Fruit fly (Drosophila melanogaster) whole organism, embryonic: ENCODE data around the gene Ror.

Source experiments
- Adf1 ChIP-seq: fragments of 200-800 bp; sonication (Bioruptor generic); IDR thresholded peaks from 2 replicates; pipeline ENCODE4 v1.3.6; 2022; ENCODE audit warnings: missing biosample characterization, missing genetic modification characterization
- Asciz ChIP-seq: fragments of 200-800 bp; sonication (Bioruptor generic); optimal IDR thresholded peaks from 2 replicates; lab custom pipeline; 2017; ENCODE audit warnings: missing biosample characterization, mild to moderate bottlenecking, missing genetic modification characterization, missing genetic modification reagents
- Bteb2 ChIP-seq: fragments of 200-800 bp; sonication (Bioruptor generic); optimal IDR thresholded peaks from 2 replicates; lab custom pipeline; 2016; ENCODE audit warnings: missing biosample characterization, missing genetic modification characterization
- C15 ChIP-seq: fragments of 200-800 bp; sonication (Bioruptor generic); IDR thresholded peaks from 3 replicates; pipeline ENCODE4 v1.3.6; 2022; ENCODE audit warnings: missing biosample characterization, missing genetic modification characterization
- CG1024 ChIP-seq: fragments of 200-800 bp; sonication (Bioruptor generic); IDR thresholded peaks from 2 replicates; pipeline ENCODE4 v1.3.6; 2022; ENCODE audit warnings: missing biosample characterization, missing genetic modification characterization
- CG11398 ChIP-seq: fragments of 200-800 bp; sonication (Bioruptor generic); optimal IDR thresholded peaks from 2 replicates; lab custom pipeline; 2016; ENCODE audit warnings: missing biosample characterization, missing genetic modification characterization
- CG12236 ChIP-seq: fragments of 200-800 bp; sonication (Bioruptor generic); optimal IDR thresholded peaks from 2 replicates; lab custom pipeline; 2016; ENCODE audit warnings: missing biosample characterization, missing genetic modification characterization
- CG12769 ChIP-seq: fragments of 200-800 bp; sonication (Bioruptor generic); optimal IDR thresholded peaks from 2 replicates; lab custom pipeline; 2019; ENCODE audit warnings: missing biosample characterization, mild to moderate bottlenecking, missing genetic modification characterization, moderate library complexity
- CG14965 ChIP-seq: fragments of 200-800 bp; sonication (Bioruptor generic); optimal IDR thresholded peaks from 2 replicates; lab custom pipeline; 2016; ENCODE audit warnings: missing biosample characterization, missing genetic modification characterization, borderline replicate concordance
- CG1647 ChIP-seq: fragments of 200-800 bp; sonication (Bioruptor generic); optimal IDR thresholded peaks from 3 replicates; lab custom pipeline; 2016; ENCODE audit warnings: missing biosample characterization, missing genetic modification characterization
- CG17328 ChIP-seq: fragments of 200-800 bp; sonication (Bioruptor generic); IDR thresholded peaks from 2 replicates; pipeline ENCODE4 v1.3.6; 2022; ENCODE audit warnings: missing biosample characterization, missing genetic modification characterization
- CG30403 ChIP-seq: fragments of 200-800 bp; sonication (Bioruptor generic); optimal IDR thresholded peaks from 3 replicates; lab custom pipeline; 2016; ENCODE audit warnings: missing biosample characterization, missing genetic modification characterization
- CG3163 ChIP-seq: fragments of 200-800 bp; sonication (Bioruptor generic); optimal IDR thresholded peaks from 3 replicates; lab custom pipeline; 2016; ENCODE audit warnings: missing biosample characterization, missing genetic modification characterization
- CG34224 ChIP-seq: fragments of 200-800 bp; sonication (Bioruptor generic); IDR thresholded peaks from 3 replicates; pipeline ENCODE4 v1.3.6; 2022; ENCODE audit warnings: missing biosample characterization, missing genetic modification characterization; ENCODE audit not compliant: partially characterized antibody
- CG34422 ChIP-seq: fragments of 200-800 bp; sonication (Bioruptor generic); IDR thresholded peaks from 3 replicates; pipeline ENCODE4 v1.3.6; 2022; ENCODE audit warnings: missing biosample characterization, missing genetic modification characterization
- CG6791 ChIP-seq: fragments of 200-800 bp; sonication (Bioruptor generic); IDR thresholded peaks from 3 replicates; pipeline ENCODE4 v1.3.6; 2022; ENCODE audit warnings: missing biosample characterization, missing genetic modification characterization; ENCODE audit not compliant: partially characterized antibody
- CG6813 ChIP-seq: fragments of 200-800 bp; sonication (Bioruptor generic); optimal IDR thresholded peaks from 2 replicates; lab custom pipeline; 2017; ENCODE audit warnings: missing biosample characterization, missing genetic modification characterization, mild to moderate bottlenecking, moderate library complexity, missing genetic modification reagents
- CG7271 ChIP-seq: fragments of 200-800 bp; sonication (Bioruptor generic); optimal IDR thresholded peaks from 2 replicates; lab custom pipeline; 2018; ENCODE audit warnings: missing biosample characterization, mild to moderate bottlenecking, missing genetic modification characterization, moderate library complexity
- CG7372 ChIP-seq: fragments of 200-800 bp; sonication (Bioruptor generic); IDR thresholded peaks from 2 replicates; pipeline ENCODE4 v1.3.6; 2022; ENCODE audit warnings: missing biosample characterization, missing genetic modification characterization
- CG8089 ChIP-seq: fragments of 200-800 bp; sonication (Bioruptor generic); optimal IDR thresholded peaks from 3 replicates; lab custom pipeline; 2016; ENCODE audit warnings: missing biosample characterization, missing genetic modification characterization
- CG8944 ChIP-seq: fragments of 200-800 bp; sonication (Bioruptor generic); optimal IDR thresholded peaks from 3 replicates; lab custom pipeline; 2016; ENCODE audit warnings: missing biosample characterization, missing genetic modification characterization
- CkIIα-i1 ChIP-seq: fragments of 200-800 bp; sonication (Bioruptor generic); IDR thresholded peaks from 2 replicates; pipeline ENCODE4 v1.3.6; 2022; ENCODE audit warnings: missing biosample characterization, missing genetic modification characterization
- E2f1 ChIP-seq: fragments of 200-800 bp; sonication (Bioruptor generic); IDR thresholded peaks from 2 replicates; pipeline ENCODE4 v1.3.6; 2022; ENCODE audit warnings: missing biosample characterization, missing genetic modification characterization
- Fer1 ChIP-seq: fragments of 200-800 bp; sonication (Bioruptor generic); optimal IDR thresholded peaks from 2 replicates; lab custom pipeline; 2017; ENCODE audit warnings: missing biosample characterization, mild to moderate bottlenecking, missing genetic modification characterization
- HmgD ChIP-seq: fragments of 200-800 bp; sonication (Bioruptor generic); optimal IDR thresholded peaks from 3 replicates; lab custom pipeline; 2016; ENCODE audit warnings: missing biosample characterization, missing genetic modification characterization
- Hr39 ChIP-seq: fragments of >200 bp; optimal IDR thresholded peaks from 2 replicates; lab custom pipeline; 2017
- Hr78 ChIP-seq, 2 experiments: fragments of 200-800 bp in 1 of 2; fragments of >200 bp in 1 of 2; sonication (Bioruptor generic) in 1 of 2; optimal IDR thresholded peaks; 2 replicates each; lab custom pipeline; 2017 to 2019; ENCODE audit warnings: missing biosample characterization in 2 of 2, missing genetic modification characterization in 2 of 2, mild to moderate bottlenecking in 1 of 2, moderate library complexity in 1 of 2
- Opbp ChIP-seq: fragments of 200-800 bp; sonication (Bioruptor generic); IDR thresholded peaks from 3 replicates; pipeline ENCODE4 v1.3.6; 2022; ENCODE audit warnings: missing biosample characterization, missing genetic modification characterization; ENCODE audit not compliant: partially characterized antibody
- Rfx ChIP-seq: fragments of 200-800 bp; sonication (Bioruptor generic); IDR thresholded peaks from 2 replicates; pipeline ENCODE4 v1.3.6; 2022; ENCODE audit warnings: missing biosample characterization, missing genetic modification characterization
- Ssrp ChIP-seq: fragments of 200-800 bp; sonication (Bioruptor generic); optimal IDR thresholded peaks from 2 replicates; lab custom pipeline; 2018; ENCODE audit warnings: missing biosample characterization, mild to moderate bottlenecking, missing genetic modification characterization, moderate library complexity
- TFAM ChIP-seq: fragments of 200-800 bp; sonication (Bioruptor generic); optimal IDR thresholded peaks from 2 replicates; lab custom pipeline; 2017; ENCODE audit warnings: missing biosample characterization, missing genetic modification characterization, inconsistent platforms
- aop ChIP-seq: fragments of 200-800 bp; sonication (Bioruptor generic); IDR thresholded peaks from 2 replicates; pipeline ENCODE4 v1.3.6; 2022; ENCODE audit warnings: missing biosample characterization, missing genetic modification characterization
- chif ChIP-seq, 2 experiments: fragments of 200-800 bp; sonication (Bioruptor generic); optimal IDR thresholded peaks; 3 replicates each; lab custom pipeline; 2016; ENCODE audit warnings: missing biosample characterization in 2 of 2, missing genetic modification characterization in 2 of 2
- ci ChIP-seq: fragments of 200-800 bp; sonication (Bioruptor generic); IDR thresholded peaks from 3 replicates; pipeline ENCODE4 v1.3.6; 2022; ENCODE audit warnings: missing biosample characterization, missing genetic modification characterization
- da ChIP-seq: fragments of 200-800 bp; sonication (Bioruptor generic); optimal IDR thresholded peaks from 2 replicates; lab custom pipeline; 2016; ENCODE audit warnings: missing biosample characterization, missing genetic modification characterization
- danr ChIP-seq: fragments of 200-800 bp; sonication (Bioruptor generic); IDR thresholded peaks from 2 replicates; pipeline ENCODE4 v1.3.6; 2022; ENCODE audit warnings: missing biosample characterization, missing genetic modification characterization
- en ChIP-seq: fragments of 200-800 bp; sonication (Bioruptor generic); optimal IDR thresholded peaks from 2 replicates; lab custom pipeline; 2016; ENCODE audit warnings: missing biosample characterization, missing genetic modification characterization
- eyg ChIP-seq: fragments of 200-800 bp; sonication (Bioruptor generic); optimal IDR thresholded peaks from 3 replicates; lab custom pipeline; 2016; ENCODE audit warnings: missing biosample characterization, missing genetic modification characterization
- gcm ChIP-seq: fragments of 200-800 bp; sonication (Bioruptor generic); optimal IDR thresholded peaks from 2 replicates; lab custom pipeline; 2019; ENCODE audit warnings: missing biosample characterization, mild to moderate bottlenecking, missing genetic modification characterization, moderate library complexity
- grn ChIP-seq: fragments of 200-800 bp; sonication (Bioruptor generic); optimal IDR thresholded peaks from 3 replicates; lab custom pipeline; 2017; ENCODE audit warnings: missing biosample characterization, missing genetic modification characterization
- h ChIP-seq: fragments of >200 bp; optimal IDR thresholded peaks from 2 replicates; lab custom pipeline; 2017
- her ChIP-seq: fragments of 200-800 bp; sonication (Bioruptor generic); optimal IDR thresholded peaks from 2 replicates; lab custom pipeline; 2016; ENCODE audit warnings: missing biosample characterization, missing genetic modification characterization
- jing ChIP-seq: fragments of 200-800 bp; sonication (Bioruptor generic); optimal IDR thresholded peaks from 2 replicates; lab custom pipeline; 2018; ENCODE audit warnings: missing biosample characterization, mild to moderate bottlenecking, missing genetic modification characterization
- klu ChIP-seq: fragments of 200-800 bp; sonication (Bioruptor generic); IDR thresholded peaks from 2 replicates; pipeline ENCODE4 v1.3.6; 2022; ENCODE audit warnings: missing biosample characterization, missing genetic modification characterization
- nau ChIP-seq: fragments of 200-800 bp; sonication (Bioruptor generic); optimal IDR thresholded peaks from 3 replicates; lab custom pipeline; 2017; ENCODE audit warnings: missing biosample characterization, mild to moderate bottlenecking, missing genetic modification characterization, missing genetic modification reagents
- nom ChIP-seq: fragments of 200-800 bp; sonication (Bioruptor generic); optimal IDR thresholded peaks from 2 replicates; lab custom pipeline; 2017; ENCODE audit warnings: missing biosample characterization, missing genetic modification characterization, mild to moderate bottlenecking, moderate library complexity, missing genetic modification reagents
- slbo ChIP-seq: fragments of 200-800 bp; sonication (Bioruptor generic); IDR thresholded peaks from 2 replicates; pipeline ENCODE4 v1.3.6; 2022; ENCODE audit warnings: missing biosample characterization, missing genetic modification characterization
- stwl ChIP-seq: fragments of 200-800 bp; sonication (Bioruptor generic); optimal IDR thresholded peaks from 3 replicates; lab custom pipeline; 2018; ENCODE audit warnings: missing biosample characterization, mild to moderate bottlenecking, missing genetic modification characterization, moderate library complexity
- tin ChIP-seq: fragments of 200-800 bp; sonication (Bioruptor generic); optimal IDR thresholded peaks from 3 replicates; lab custom pipeline; 2016; ENCODE audit warnings: missing biosample characterization, missing genetic modification characterization
- ttk ChIP-seq: fragments of 200-800 bp; sonication (Bioruptor generic); IDR thresholded peaks from 2 replicates; pipeline ENCODE4 v2.1.2; 2022; ENCODE audit warnings: missing biosample characterization, missing genetic modification characterization
- zen ChIP-seq: fragments of 200-800 bp; sonication (Bioruptor generic); optimal IDR thresholded peaks from 3 replicates; lab custom pipeline; 2018; ENCODE audit warnings: missing biosample characterization, mild to moderate bottlenecking, missing genetic modification characterization, moderate library complexity
- zf30C ChIP-seq: fragments of 200-800 bp; sonication (Bioruptor generic); optimal IDR thresholded peaks from 3 replicates; lab custom pipeline; 2018; ENCODE audit warnings: missing biosample characterization, mild to moderate bottlenecking, missing genetic modification characterization

Gene Ror

DNA sequence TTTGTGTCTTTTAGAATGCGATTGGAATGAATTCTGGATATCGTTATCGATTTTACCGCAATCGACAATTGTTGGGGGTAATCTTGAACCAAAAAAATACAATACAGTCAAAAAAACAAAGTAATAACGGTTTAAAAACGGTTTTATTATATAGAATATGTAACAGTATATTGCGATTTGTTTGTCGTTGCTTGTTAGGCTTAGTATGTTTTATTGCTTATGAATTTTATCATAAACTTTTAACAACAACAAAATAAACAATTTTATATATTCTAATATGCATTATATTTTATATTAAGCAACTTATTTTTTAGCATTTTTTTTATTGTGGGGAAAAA, 48.1 kb downstream of the Ror start, which contains the start of gene CYLD (continued):
- TF ChIP-seq HmgD (GFP tag; lab: Kevin White, UChicago): no peak
- peak; percentile 73 for TF ChIP-seq gcm
- TF ChIP-seq Rfx (GFP tag; lab: Robert Waterston, UW): peak; percentile 74; the same call in 1 of the 2 replicates
- no peak for TF ChIP-seq CG12236 (GFP tag; lab: Kevin White, UChicago)
- TF ChIP-seq CG34224 (GFP tag; lab: Robert Waterston, UW): peak; percentile 35; the same call in 1 of the 3 replicates
- no peak for TF ChIP-seq CG3163 (GFP tag; lab: Kevin White, UChicago)
- TF ChIP-seq CG34422 (GFP tag; lab: Robert Waterston, UW): no peak; the same call in 2 of the 3 replicates
- peak; percentile 67 for TF ChIP-seq stwl (tag; lab: Kevin White, UChicago)
- no peak for TF ChIP-seq CG6813 (GFP tag; lab: Kevin White, UChicago)
- peak; percentile 44; the same call in 1 of the 2 replicates for TF ChIP-seq CG1024 (GFP tag; lab: Robert Waterston, UW)
- no peak for TF ChIP-seq C15 (GFP tag; lab: Robert Waterston, UW)
- TF ChIP-seq Asciz (GFP tag; lab: Kevin White, UChicago): peak; percentile 46
- no peak for TF ChIP-seq Hr39 (lab: Kevin White, UChicago)
- peak; percentile 24 for TF ChIP-seq Bteb2 (GFP tag; lab: Kevin White, UChicago)
- TF ChIP-seq Opbp (GFP tag; lab: Robert Waterston, UW): no peak
- TF ChIP-seq E2f1 (GFP tag; lab: Robert Waterston, UW): peak; percentile 51; the same call in 1 of the 2 replicates
- TF ChIP-seq CG8089: no peak
- no peak for TF ChIP-seq CG11398 (GFP tag; lab: Kevin White, UChicago)
- no peak for TF ChIP-seq aop (GFP tag; lab: Robert Waterston, UW)
- no peak for TF ChIP-seq da
- no peak for TF ChIP-seq CG6791
- TF ChIP-seq CG17328 (GFP tag; lab: Robert Waterston, UW): peak; percentile 82
- TF ChIP-seq klu: no peak
- TF ChIP-seq jing (GFP tag; lab: Kevin White, UChicago): no peak
- no peak for TF ChIP-seq CG8944 (GFP tag; lab: Kevin White, UChicago)
- TF ChIP-seq Hr78 (GFP tag; optimal IDR thresholded peaks at IDR 0.05; lab: Kevin White, UChicago): no peak
- no peak for TF ChIP-seq CG14965
- peak; percentile 86 for TF ChIP-seq zf30C (GFP tag; lab: Kevin White, UChicago)
- no peak for TF ChIP-seq en (GFP tag; lab: Kevin White, UChicago)
- TF ChIP-seq her (GFP tag; lab: Kevin White, UChicago): no peak
- peak; percentile 26 for TF ChIP-seq nom (GFP tag; lab: Kevin White, UChicago)
- peak; percentile 64 for TF ChIP-seq CG12769 (tag; lab: Kevin White, UChicago)
- TF ChIP-seq tin (GFP tag; lab: Kevin White, UChicago): peak; percentile 54
- no peak for TF ChIP-seq eyg (GFP tag; lab: Kevin White, UChicago)
- TF ChIP-seq CG7271 (tag; lab: Kevin White, UChicago): peak; percentile 44
- no peak for TF ChIP-seq CG7372 (GFP tag; lab: Robert Waterston, UW)
- TF ChIP-seq Fer1: peak; percentile 67
- peak; percentile 80 for TF ChIP-seq CG30403 (GFP tag; lab: Kevin White, UChicago)
- TF ChIP-seq ci (GFP tag; lab: Robert Waterston, UW): peak; percentile 83; the same call in 1 of the 3 replicates
- TF ChIP-seq ttk (GFP tag; lab: Robert Waterston, UW): no peak
- TF ChIP-seq Adf1 (GFP tag; lab: Robert Waterston, UW): peak; percentile 40; the same call in 1 of the 2 replicates
- no peak for TF ChIP-seq h (lab: Kevin White, UChicago)
- TF ChIP-seq grn (GFP tag; lab: Kevin White, UChicago): no peak
- no peak for TF ChIP-seq TFAM
- TF ChIP-seq Ssrp (tag; lab: Kevin White, UChicago): peak; percentile 63
- TF ChIP-seq slbo (GFP tag; lab: Robert Waterston, UW): peak; percentile 77
- TF ChIP-seq zen: peak; percentile 62
- TF ChIP-seq CG1647 (GFP tag; lab: Kevin White, UChicago): no peak
- no peak for TF ChIP-seq danr (GFP tag; lab: Robert Waterston, UW)
- no peak for TF ChIP-seq CkIIα-i1 (GFP tag; lab: Robert Waterston, UW)
- TF ChIP-seq nau (GFP tag; lab: Kevin White, UChicago): no peak
- TF ChIP-seq chif (GFP tag; optimal IDR thresholded peaks at IDR 0.05; lab: Kevin White, UChicago): peak in 1 of 2 experiments; percentile 8
